Fruit fly (Drosophila melanogaster) whole organism, embryonic: ENCODE results near the gene CG4951.

Experiments used
- ATbp ChIP-seq: fragments of 200-800 bp; sonication (Bioruptor generic); optimal IDR thresholded peaks from 2 replicates; lab custom pipeline; 2017; ENCODE audit warnings: missing biosample characterization, mild to moderate bottlenecking, missing genetic modification characterization, missing genetic modification reagents
- B-H1 ChIP-seq: fragments of 200-800 bp; sonication (Bioruptor generic); IDR thresholded peaks from 3 replicates; pipeline ENCODE4 v1.3.6; 2022; ENCODE audit warnings: missing biosample characterization, missing genetic modification characterization
- Bgb ChIP-seq: fragments of 200-800 bp; sonication (Bioruptor generic); IDR thresholded peaks from 2 replicates; pipeline ENCODE4 v1.3.6; 2022; ENCODE audit warnings: missing biosample characterization, missing genetic modification characterization; ENCODE audit not compliant: partially characterized antibody
- CG10274 ChIP-seq: fragments of 200-800 bp; sonication (Bioruptor generic); optimal IDR thresholded peaks from 3 replicates; lab custom pipeline; 2017; ENCODE audit warnings: missing biosample characterization, mild to moderate bottlenecking, missing genetic modification characterization
- CG10959 ChIP-seq: fragments of 200-800 bp; sonication (Bioruptor generic); IDR thresholded peaks from 2 replicates; pipeline ENCODE4 v1.3.6; 2022; ENCODE audit warnings: missing biosample characterization, missing genetic modification characterization
- CG11093 ChIP-seq: fragments of 200-800 bp; sonication (Bioruptor generic); IDR thresholded peaks from 3 replicates; pipeline ENCODE4 v1.3.6; 2022; ENCODE audit warnings: missing biosample characterization, missing genetic modification characterization
- CG12299 ChIP-seq: fragments of 200-800 bp; sonication (Bioruptor generic); optimal IDR thresholded peaks from 2 replicates; lab custom pipeline; 2018; ENCODE audit warnings: missing biosample characterization, mild to moderate bottlenecking, missing genetic modification characterization
- CG14050 ChIP-seq: fragments of 200-800 bp; sonication (Bioruptor generic); IDR thresholded peaks from 3 replicates; pipeline ENCODE4 v1.3.6; 2022; ENCODE audit warnings: missing biosample characterization, missing genetic modification characterization
- CG15011 ChIP-seq: fragments of 200-800 bp; sonication (Bioruptor generic); optimal IDR thresholded peaks from 3 replicates; lab custom pipeline; 2018; ENCODE audit warnings: missing biosample characterization, mild to moderate bottlenecking, missing genetic modification characterization
- CG17568 ChIP-seq: fragments of 200-800 bp; sonication (Bioruptor generic); optimal IDR thresholded peaks from 2 replicates; lab custom pipeline; 2018; ENCODE audit warnings: missing biosample characterization, mild to moderate bottlenecking, missing genetic modification characterization, moderate library complexity
- CG17802 ChIP-seq: fragments of 200-800 bp; sonication (Bioruptor generic); optimal IDR thresholded peaks from 2 replicates; lab custom pipeline; 2018; ENCODE audit warnings: missing biosample characterization, mild to moderate bottlenecking, missing genetic modification characterization, moderate library complexity
- CG18476 ChIP-seq: fragments of 200-800 bp; sonication (Bioruptor generic); optimal IDR thresholded peaks from 2 replicates; lab custom pipeline; 2016; ENCODE audit warnings: missing biosample characterization, mild to moderate bottlenecking, missing genetic modification characterization
- CG2129 ChIP-seq: fragments of 200-800 bp; sonication (Bioruptor generic); IDR thresholded peaks from 2 replicates; pipeline ENCODE4 v1.3.6; 2022; ENCODE audit warnings: missing biosample characterization, missing genetic modification characterization; ENCODE audit not compliant: partially characterized antibody
- CG2875 ChIP-seq: fragments of 200-800 bp; sonication (Bioruptor generic); optimal IDR thresholded peaks from 2 replicates; lab custom pipeline; 2017; ENCODE audit warnings: missing biosample characterization, mild to moderate bottlenecking, missing genetic modification characterization, missing genetic modification reagents
- CG30431 ChIP-seq: fragments of 200-800 bp; sonication (Bioruptor generic); optimal IDR thresholded peaks from 2 replicates; lab custom pipeline; 2017; ENCODE audit warnings: missing biosample characterization, missing genetic modification characterization
- CG3065 ChIP-seq: fragments of 200-800 bp; sonication (Bioruptor generic); optimal IDR thresholded peaks from 2 replicates; lab custom pipeline; 2016; ENCODE audit warnings: missing biosample characterization, missing genetic modification characterization
- CG3838 ChIP-seq: fragments of 200-800 bp; sonication (Bioruptor generic); optimal IDR thresholded peaks from 3 replicates; lab custom pipeline; 2016; ENCODE audit warnings: missing biosample characterization, missing genetic modification characterization
- CG4424 ChIP-seq: fragments of 200-800 bp; sonication (Bioruptor generic); optimal IDR thresholded peaks from 3 replicates; lab custom pipeline; 2016; ENCODE audit warnings: missing biosample characterization, missing genetic modification characterization
- CG4730 ChIP-seq: fragments of 200-800 bp; sonication (Bioruptor generic); IDR thresholded peaks from 2 replicates; pipeline ENCODE4 v1.3.6; 2022; ENCODE audit warnings: missing biosample characterization, missing genetic modification characterization
- CG7963 ChIP-seq: fragments of 200-800 bp; sonication (Bioruptor generic); IDR thresholded peaks from 3 replicates; pipeline ENCODE4 v1.3.6; 2022; ENCODE audit warnings: missing biosample characterization, missing genetic modification characterization; ENCODE audit not compliant: partially characterized antibody
- CG8478 ChIP-seq: fragments of >200 bp; optimal IDR thresholded peaks from 2 replicates; lab custom pipeline; 2018
- Chrac-16 ChIP-seq: fragments of 200-800 bp; sonication (Bioruptor generic); optimal IDR thresholded peaks from 3 replicates; lab custom pipeline; 2016; ENCODE audit warnings: missing biosample characterization, missing genetic modification characterization
- D19A ChIP-seq: fragments of 200-800 bp; optimal IDR thresholded peaks from 3 replicates; lab custom pipeline; 2019; ENCODE audit warnings: missing biosample characterization, mild to moderate bottlenecking, missing genetic modification characterization, moderate library complexity
- Dp ChIP-seq: fragments of 200-800 bp; sonication (Bioruptor generic); optimal IDR thresholded peaks from 2 replicates; lab custom pipeline; 2018; ENCODE audit warnings: missing biosample characterization, mild to moderate bottlenecking, missing genetic modification characterization, moderate library complexity
- HmgZ ChIP-seq: fragments of 200-800 bp; sonication (Bioruptor generic); optimal IDR thresholded peaks from 2 replicates; lab custom pipeline; 2018; ENCODE audit warnings: missing biosample characterization, mild to moderate bottlenecking, missing genetic modification characterization
- MESR4 ChIP-seq: fragments of 200-800 bp; sonication (Bioruptor generic); optimal IDR thresholded peaks from 2 replicates; lab custom pipeline; 2018; ENCODE audit warnings: missing biosample characterization, mild to moderate bottlenecking, missing genetic modification characterization, moderate library complexity
- Mad ChIP-seq: fragments of 200-800 bp; sonication (Bioruptor generic); optimal IDR thresholded peaks from 2 replicates; lab custom pipeline; 2016; ENCODE audit warnings: missing biosample characterization, missing genetic modification characterization
- Nf-YB ChIP-seq: fragments of 200-800 bp; sonication (Bioruptor generic); optimal IDR thresholded peaks from 3 replicates; lab custom pipeline; 2019; ENCODE audit warnings: missing biosample characterization, mild to moderate bottlenecking, missing genetic modification characterization, moderate library complexity
- Opbp ChIP-seq: fragments of 200-800 bp; sonication (Bioruptor generic); IDR thresholded peaks from 3 replicates; pipeline ENCODE4 v1.3.6; 2022; ENCODE audit warnings: missing biosample characterization, missing genetic modification characterization; ENCODE audit not compliant: partially characterized antibody
- Optix ChIP-seq: fragments of 200-800 bp; sonication (Bioruptor generic); IDR thresholded peaks from 3 replicates; pipeline ENCODE4 v1.3.6; 2022; ENCODE audit warnings: missing biosample characterization, missing genetic modification characterization
- Ptx1 ChIP-seq: fragments of 200-800 bp; sonication (Bioruptor generic); IDR thresholded peaks from 2 replicates; pipeline ENCODE4 v1.3.6; 2022; ENCODE audit warnings: missing biosample characterization, missing genetic modification characterization
- TFAM ChIP-seq: fragments of 200-800 bp; sonication (Bioruptor generic); optimal IDR thresholded peaks from 2 replicates; lab custom pipeline; 2017; ENCODE audit warnings: missing biosample characterization, missing genetic modification characterization, inconsistent platforms
- YL-1 ChIP-seq: fragments of 200-800 bp; sonication (Bioruptor generic); optimal IDR thresholded peaks from 3 replicates; lab custom pipeline; 2017; ENCODE audit warnings: missing biosample characterization, mild to moderate bottlenecking, missing genetic modification characterization
- bigmax ChIP-seq: fragments of 200-800 bp; sonication (Bioruptor generic); optimal IDR thresholded peaks from 2 replicates; lab custom pipeline; 2018; ENCODE audit warnings: missing biosample characterization, mild to moderate bottlenecking, missing genetic modification characterization
- br ChIP-seq: fragments of >200 bp; optimal IDR thresholded peaks from 2 replicates; lab custom pipeline; 2017
- cato ChIP-seq: fragments of 200-800 bp; sonication (Bioruptor generic); optimal IDR thresholded peaks from 2 replicates; lab custom pipeline; 2016; ENCODE audit warnings: missing biosample characterization, missing genetic modification characterization, borderline replicate concordance
- corto ChIP-seq: fragments of 200-800 bp; sonication (Bioruptor generic); optimal IDR thresholded peaks from 2 replicates; lab custom pipeline; 2016; ENCODE audit warnings: missing biosample characterization, mild to moderate bottlenecking, missing genetic modification characterization, moderate library complexity
- croc ChIP-seq: fragments of 200-800 bp; sonication (Bioruptor generic); conservative IDR thresholded peaks from 3 replicates; pipeline ENCODE4 v1.3.6; 2022; ENCODE audit warnings: missing biosample characterization, missing genetic modification characterization
- dimm ChIP-seq: fragments of 200-800 bp; sonication (Bioruptor generic); IDR thresholded peaks from 2 replicates; pipeline ENCODE4 v1.3.6; 2022; ENCODE audit warnings: missing biosample characterization, missing genetic modification characterization
- dysf ChIP-seq: fragments of 200-800 bp; sonication (Bioruptor generic); IDR thresholded peaks from 3 replicates; pipeline ENCODE4 v1.3.6; 2022; ENCODE audit warnings: missing biosample characterization, missing genetic modification characterization
- h ChIP-seq: fragments of >200 bp; optimal IDR thresholded peaks from 2 replicates; lab custom pipeline; 2017
- inv ChIP-seq: fragments of 200-800 bp; sonication (Bioruptor generic); IDR thresholded peaks from 2 replicates; pipeline ENCODE4 v1.3.6; 2022; ENCODE audit warnings: missing biosample characterization, missing genetic modification characterization; ENCODE audit not compliant: partially characterized antibody
- mirr ChIP-seq: fragments of 200-800 bp; sonication (Bioruptor generic); optimal IDR thresholded peaks from 3 replicates; lab custom pipeline; 2018; ENCODE audit warnings: missing biosample characterization, mild to moderate bottlenecking, missing genetic modification characterization
- nom ChIP-seq: fragments of 200-800 bp; sonication (Bioruptor generic); optimal IDR thresholded peaks from 2 replicates; lab custom pipeline; 2017; ENCODE audit warnings: missing biosample characterization, missing genetic modification characterization, mild to moderate bottlenecking, moderate library complexity, missing genetic modification reagents
- onecut ChIP-seq: fragments of 200-800 bp; sonication (Bioruptor generic); IDR thresholded peaks from 2 replicates; pipeline ENCODE4 v1.3.6; 2022; ENCODE audit warnings: missing biosample characterization, missing genetic modification characterization
- pzg ChIP-seq: fragments of 200-800 bp; sonication (Bioruptor generic); optimal IDR thresholded peaks from 3 replicates; lab custom pipeline; 2018; ENCODE audit warnings: missing biosample characterization, mild to moderate bottlenecking, missing genetic modification characterization, moderate library complexity
- repo ChIP-seq: fragments of 200-800 bp; sonication (Bioruptor generic); optimal IDR thresholded peaks from 2 replicates; lab custom pipeline; 2016; ENCODE audit warnings: missing biosample characterization, missing genetic modification characterization
- run ChIP-seq: fragments of 200-800 bp; sonication (Bioruptor generic); optimal IDR thresholded peaks from 3 replicates; lab custom pipeline; 2018; ENCODE audit warnings: missing biosample characterization, mild to moderate bottlenecking, missing genetic modification characterization
- zen2 ChIP-seq: fragments of 200-800 bp; sonication (Bioruptor generic); IDR thresholded peaks from 3 replicates; pipeline ENCODE4 v1.3.6; 2022; ENCODE audit warnings: missing biosample characterization, missing genetic modification characterization; ENCODE audit not compliant: partially characterized antibody
- zfh2 ChIP-seq: fragments of 200-800 bp; sonication (Bioruptor generic); optimal IDR thresholded peaks from 2 replicates; lab custom pipeline; 2016; ENCODE audit warnings: missing biosample characterization, missing genetic modification characterization

The CG4951 gene

dm6 chr3R:27947682-27948245 lies 6.1 kb downstream of the CG4951 start, which contains the start of gene mfrn (continued):
- no peak for TF ChIP-seq mirr (GFP tag; lab: Kevin White, UChicago)
- TF ChIP-seq h (lab: Kevin White, UChicago): no peak
- TF ChIP-seq CG4730 (GFP tag; lab: Robert Waterston, UW): no peak
- TF ChIP-seq CG2129: no peak
- TF ChIP-seq zfh2: no peak
- TF ChIP-seq B-H1 (GFP tag; lab: Robert Waterston, UW): no peak
- TF ChIP-seq Mad: no peak
- TF ChIP-seq br (lab: Kevin White, UChicago): no peak
- TF ChIP-seq dysf (GFP tag; lab: Robert Waterston, UW): no peak
- no peak for TF ChIP-seq TFAM (GFP tag; lab: Kevin White, UChicago)
- TF ChIP-seq Opbp: 0 out of 3 replicates have a peak, but pooled peaks have one; percentile 24
- no peak for TF ChIP-seq Chrac-16 (GFP tag; lab: Kevin White, UChicago)
- TF ChIP-seq CG30431 (GFP tag; lab: Kevin White, UChicago): no peak
- peak; percentile 57 for TF ChIP-seq YL-1
- TF ChIP-seq inv: peak; percentile 19; the same call in 1 of the 2 replicates
- no peak for TF ChIP-seq cato (GFP tag; lab: Kevin White, UChicago)
- TF ChIP-seq nom (GFP tag; lab: Kevin White, UChicago): no peak
- TF ChIP-seq MESR4: peak; percentile 74
- peak; percentile 39; the same call in 1 of the 2 replicates for TF ChIP-seq Bgb

dm6 chr3R:27946555-27947204 lies 7.2 kb downstream of the CG4951 start:
- TF ChIP-seq CG3838 (GFP tag; lab: Kevin White, UChicago): no peak
- no peak for TF ChIP-seq CG12299 (tag; lab: Kevin White, UChicago)
- no peak for TF ChIP-seq HmgZ (tag; lab: Kevin White, UChicago)
- TF ChIP-seq CG4424 (GFP tag; lab: Kevin White, UChicago): no peak
- no peak for TF ChIP-seq CG8478 (lab: Kevin White, UChicago)
- no peak for TF ChIP-seq CG3065
- no peak for TF ChIP-seq Ptx1 (GFP tag; lab: Robert Waterston, UW)
- TF ChIP-seq zen2: no peak
- TF ChIP-seq CG18476: no peak
- TF ChIP-seq CG14050 (GFP tag; lab: Robert Waterston, UW): no peak
- no peak for TF ChIP-seq croc (GFP tag; lab: Robert Waterston, UW)
- no peak for TF ChIP-seq pzg
- TF ChIP-seq Optix: no peak
- peak; percentile 24 for TF ChIP-seq CG2875 (GFP tag; lab: Kevin White, UChicago)
- TF ChIP-seq D19A: no peak
- TF ChIP-seq CG15011 (GFP tag; lab: Kevin White, UChicago): no peak
- no peak for TF ChIP-seq CG17568
- no peak for TF ChIP-seq CG10274 (GFP tag; lab: Kevin White, UChicago)
- TF ChIP-seq CG10959 (GFP tag; lab: Robert Waterston, UW): no peak
- no peak for TF ChIP-seq CG4730 (GFP tag; lab: Robert Waterston, UW)
- TF ChIP-seq onecut (GFP tag; lab: Robert Waterston, UW): peak; percentile 62
- TF ChIP-seq Dp: no peak
- no peak for TF ChIP-seq CG17802
- TF ChIP-seq CG7963 (GFP tag; lab: Robert Waterston, UW): no peak
- TF ChIP-seq ATbp (GFP tag; lab: Kevin White, UChicago): peak; percentile 71
- no peak for TF ChIP-seq run (tag; lab: Kevin White, UChicago)
- TF ChIP-seq B-H1 (GFP tag; lab: Robert Waterston, UW): no peak
- TF ChIP-seq corto (GFP tag; lab: Kevin White, UChicago): no peak
- no peak for TF ChIP-seq dimm (GFP tag; lab: Robert Waterston, UW)
- TF ChIP-seq MESR4: no peak
- no peak for TF ChIP-seq repo (GFP tag; lab: Kevin White, UChicago)
- peak; percentile 10; the same call in 1 of the 3 replicates for TF ChIP-seq CG11093 (GFP tag; lab: Robert Waterston, UW)
- no peak for TF ChIP-seq Nf-YB
- TF ChIP-seq bigmax (GFP tag; lab: Kevin White, UChicago): peak; percentile 91
